Fruit fly (Drosophila melanogaster): ENCODE results near the gene fz4.

The fz4 gene

DNA sequence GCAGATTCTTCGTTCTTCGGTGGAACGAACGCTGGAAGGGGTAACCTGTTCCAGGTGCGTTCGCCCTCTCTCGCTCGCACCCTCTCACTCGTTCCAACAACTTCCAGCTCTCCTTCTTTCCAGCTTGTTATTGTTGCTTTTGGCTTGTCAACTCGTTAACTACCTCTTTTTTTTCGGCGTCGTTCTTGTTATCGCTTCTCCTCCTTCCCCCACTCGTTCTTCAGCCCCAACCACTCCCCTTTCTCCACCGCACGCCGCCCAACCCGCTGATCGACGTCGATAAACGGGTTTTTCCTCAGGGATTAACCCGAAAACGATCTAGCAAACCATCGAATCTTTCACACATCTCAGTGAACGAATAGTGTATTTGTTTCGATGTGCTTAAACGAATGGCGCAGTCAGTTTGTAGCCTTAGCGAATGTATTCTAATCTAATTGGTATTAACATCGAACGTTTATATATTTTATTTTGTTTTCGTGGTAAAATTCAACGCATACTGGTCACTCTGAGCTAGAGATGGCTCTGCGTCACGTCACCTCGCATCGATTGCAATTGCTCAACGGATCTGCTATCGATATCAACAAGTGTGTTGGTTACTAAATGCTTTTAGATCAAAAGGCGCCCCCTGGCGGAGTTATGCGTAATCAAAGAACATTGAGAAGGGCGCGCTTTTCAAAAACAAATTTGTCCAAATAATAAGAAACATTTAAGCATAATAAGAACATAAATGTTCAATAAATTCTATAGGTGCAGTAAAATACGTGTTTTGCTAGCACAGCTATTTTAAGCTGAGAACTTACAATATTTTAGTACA, at the start of gene fz4:
fz4 (minus strand) TSS at position 529 of the 814 bp plus-strand sequence.
- TF ChIP-seq noc (tag; optimal IDR thresholded peaks at IDR 0.05): peak; percentile 40

DNA sequence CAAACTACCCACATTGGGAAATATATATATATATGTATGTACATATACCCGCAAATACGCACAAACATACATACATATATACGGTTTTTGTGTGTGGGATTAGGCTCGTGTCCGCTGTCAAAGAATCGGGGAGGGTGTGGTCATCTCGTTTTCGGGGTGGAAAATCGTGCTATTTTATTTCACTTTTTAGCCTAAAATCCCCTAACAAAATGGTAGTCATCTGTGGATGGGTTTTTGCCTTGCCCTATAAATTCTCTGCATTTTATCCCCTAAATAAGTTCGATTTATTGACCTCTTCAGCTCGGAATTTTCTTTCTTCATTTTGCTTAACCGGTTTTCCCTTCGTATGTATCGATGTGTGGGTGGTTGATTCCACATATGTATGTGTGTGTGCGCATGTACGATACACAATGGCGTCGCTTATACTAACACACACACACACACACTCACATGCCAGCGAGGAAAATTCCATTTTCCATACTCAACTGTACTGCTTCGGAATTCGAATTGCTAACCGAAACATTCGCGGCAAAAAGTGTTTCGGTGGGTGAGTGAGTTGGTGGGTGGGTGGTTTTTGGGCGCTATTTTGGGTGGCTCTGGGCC, 49.2 kb upstream of the fz4 start:
- TF ChIP-seq noc (tag; optimal IDR thresholded peaks at IDR 0.05): no peak

DNA sequence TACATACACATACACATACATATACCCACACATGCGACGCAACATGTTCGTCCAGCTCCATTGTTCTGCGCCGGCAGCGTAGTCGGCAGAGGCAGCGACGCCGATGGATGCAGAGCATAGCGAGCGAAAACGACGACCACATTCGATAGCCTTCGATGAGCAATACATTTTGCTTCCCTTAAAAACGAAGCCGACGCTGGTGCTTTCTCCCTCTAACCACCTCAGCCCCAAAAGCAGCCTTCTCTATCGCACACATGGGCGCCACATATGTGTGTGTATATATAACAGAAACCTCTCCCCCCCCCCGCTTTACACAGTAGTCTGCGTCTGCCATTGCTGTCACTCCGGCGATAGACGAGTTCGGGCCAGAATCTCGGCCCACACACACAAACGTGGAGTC, 42.7 kb upstream of the fz4 start:
- no peak for TF ChIP-seq noc (tag; optimal IDR thresholded peaks at IDR 0.05)

DNA sequence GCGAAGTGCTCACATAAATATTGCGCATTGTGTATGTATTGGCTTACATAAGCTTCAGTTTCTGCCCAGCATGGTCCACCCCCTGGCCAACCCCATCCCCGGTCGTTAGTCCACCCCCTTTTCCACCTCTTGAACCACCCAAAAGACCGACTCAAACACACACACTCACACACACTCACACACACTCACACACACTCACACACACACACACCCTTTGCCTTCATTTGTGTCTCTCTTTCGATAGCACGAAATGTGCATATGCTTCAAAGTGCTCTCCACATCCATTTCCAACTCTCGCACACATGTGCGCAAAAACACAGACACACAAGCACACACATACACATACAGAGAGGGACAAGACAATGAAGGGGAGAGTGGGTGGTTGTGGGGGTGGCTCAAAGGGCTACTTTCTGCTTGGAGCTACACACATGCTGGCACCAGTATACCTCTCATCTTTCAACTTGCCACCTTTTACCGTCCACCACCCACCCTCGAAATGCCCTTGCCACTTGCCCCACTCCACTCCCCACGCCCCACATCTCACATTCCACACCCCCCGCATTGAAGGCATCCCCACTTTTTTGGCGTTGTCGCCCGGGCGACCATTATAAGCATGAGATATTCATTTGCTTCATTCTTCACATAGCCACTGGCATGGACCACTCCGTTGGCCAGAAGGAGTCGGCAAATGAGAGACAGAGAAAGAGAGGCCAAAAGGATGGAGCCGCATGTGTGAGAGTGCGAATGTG, 41.3 kb upstream of the fz4 start:
- TF ChIP-seq noc (tag; optimal IDR thresholded peaks at IDR 0.05): no peak

DNA sequence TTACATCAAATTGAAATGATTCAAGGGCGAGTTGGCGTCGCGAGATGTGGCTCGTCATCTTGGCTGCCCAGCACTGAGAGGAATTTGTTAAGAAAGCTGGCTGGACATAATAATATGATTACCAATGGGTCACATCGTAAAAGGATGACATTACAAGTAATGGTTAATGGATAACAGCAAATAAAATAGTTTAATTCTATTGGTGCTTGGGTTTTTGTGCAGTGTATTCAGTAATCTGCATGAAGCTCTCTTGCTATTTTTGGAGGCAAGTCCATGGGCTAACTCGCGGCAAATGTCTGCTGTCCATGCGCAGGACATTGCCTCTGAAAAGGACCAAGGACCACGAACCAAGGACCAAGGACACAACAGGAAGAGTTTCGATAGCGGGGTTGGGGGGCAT, 31.6 kb upstream of the fz4 start:
- TF ChIP-seq noc (tag; optimal IDR thresholded peaks at IDR 0.05): no peak

DNA sequence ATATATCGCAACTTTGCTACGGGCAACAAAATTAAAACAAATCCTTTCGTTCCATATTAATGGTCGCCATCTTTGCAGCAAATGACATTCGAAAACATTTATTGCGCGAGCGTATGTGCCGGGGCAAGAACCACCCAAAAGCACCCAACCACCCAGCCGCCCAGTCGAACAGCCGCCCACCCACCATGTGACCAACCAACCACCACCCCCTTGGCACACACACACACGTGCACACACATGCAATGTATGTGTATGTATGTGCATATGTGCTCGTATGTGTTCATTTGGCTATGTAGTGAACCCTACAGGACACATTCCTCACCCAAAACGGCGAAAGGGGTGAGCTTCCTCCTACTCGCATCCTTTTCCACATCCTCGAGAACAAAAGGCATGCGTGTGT, 29.8 kb upstream of the fz4 start:
- TF ChIP-seq noc (tag; optimal IDR thresholded peaks at IDR 0.05): no peak

DNA sequence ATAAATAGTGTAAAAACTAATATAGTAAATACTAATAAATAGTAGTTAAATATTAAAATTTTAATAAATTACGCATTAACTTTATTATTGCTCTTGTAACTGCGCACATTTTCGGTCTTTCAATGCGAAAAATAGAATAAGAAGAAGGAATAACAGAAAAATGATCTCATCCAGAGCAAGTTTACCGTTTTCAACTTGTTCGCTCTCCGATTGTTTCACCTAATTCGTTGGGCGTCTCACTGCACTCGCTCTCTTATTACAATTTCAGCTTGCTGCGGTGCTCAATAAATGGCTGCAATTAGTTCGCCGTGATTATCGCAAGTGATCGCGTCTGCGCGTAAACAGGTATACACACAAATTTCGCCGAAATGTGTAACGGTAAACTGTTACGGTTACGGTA, 27.3 kb upstream of the fz4 start, which contains the start of gene Cph:
Cph (plus strand) TSS at position 301 of the 400 bp plus-strand sequence.
- no peak for TF ChIP-seq noc (tag; optimal IDR thresholded peaks at IDR 0.05)

DNA sequence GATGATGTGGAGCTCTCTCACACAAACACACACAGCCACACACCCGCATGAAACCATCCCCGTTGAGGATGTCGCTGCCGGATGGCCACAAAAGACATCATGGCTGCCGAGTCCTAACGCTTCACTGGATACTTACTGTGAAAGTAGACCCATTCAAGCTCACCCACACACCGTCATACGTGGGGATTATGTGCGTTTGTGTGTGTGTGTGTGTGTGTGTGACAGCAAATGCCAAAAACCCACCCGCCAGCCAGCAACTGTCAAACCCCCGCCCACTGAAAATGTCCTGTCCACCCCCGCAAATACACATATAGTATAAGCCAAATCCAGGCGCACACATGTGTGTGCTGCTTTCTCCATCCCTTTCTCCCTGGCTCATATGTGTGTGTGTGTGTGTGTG, 14.4 kb upstream of the fz4 start:
- TF ChIP-seq noc (tag; optimal IDR thresholded peaks at IDR 0.05): no peak

DNA sequence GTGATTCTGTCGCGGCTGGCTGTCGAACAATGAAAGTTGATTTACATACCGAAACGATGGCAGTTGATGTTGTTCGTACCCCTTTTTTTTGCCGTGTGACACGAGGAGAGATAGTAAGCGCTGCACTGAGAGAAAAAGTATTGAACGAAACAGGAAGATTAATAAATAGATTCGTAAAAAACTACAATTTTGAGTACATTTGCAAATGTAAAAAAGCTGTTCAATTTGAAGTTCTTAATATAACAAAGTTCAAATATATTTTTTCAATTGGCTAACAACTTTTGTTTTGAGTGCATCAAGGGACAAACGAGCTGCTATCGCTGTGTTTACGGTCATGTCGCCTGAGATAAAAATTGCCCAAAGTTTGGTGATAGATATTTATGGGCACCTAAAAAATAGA, 11.9 kb upstream of the fz4 start:
- no peak for TF ChIP-seq noc (tag; optimal IDR thresholded peaks at IDR 0.05)

DNA sequence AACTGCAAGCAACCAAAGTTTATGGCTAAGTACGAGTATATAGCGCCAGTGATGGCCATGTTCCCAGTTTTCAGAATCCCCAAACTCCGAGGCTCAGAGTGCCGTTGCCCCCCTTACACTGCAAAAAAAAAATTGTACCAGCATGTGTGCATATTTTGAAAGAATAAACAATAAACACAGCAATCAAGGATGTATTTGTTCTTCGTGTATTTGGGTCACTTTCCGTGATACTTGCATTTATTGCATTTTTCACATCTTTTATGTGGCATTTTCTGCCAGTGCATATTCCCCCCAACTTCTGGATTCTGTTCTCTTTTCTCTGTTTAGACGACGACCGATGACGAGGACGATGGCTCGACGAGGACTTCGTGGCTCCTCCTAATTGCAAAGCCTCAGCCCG, 10.0 kb upstream of the fz4 start:
- no peak for TF ChIP-seq noc (tag; optimal IDR thresholded peaks at IDR 0.05)

DNA sequence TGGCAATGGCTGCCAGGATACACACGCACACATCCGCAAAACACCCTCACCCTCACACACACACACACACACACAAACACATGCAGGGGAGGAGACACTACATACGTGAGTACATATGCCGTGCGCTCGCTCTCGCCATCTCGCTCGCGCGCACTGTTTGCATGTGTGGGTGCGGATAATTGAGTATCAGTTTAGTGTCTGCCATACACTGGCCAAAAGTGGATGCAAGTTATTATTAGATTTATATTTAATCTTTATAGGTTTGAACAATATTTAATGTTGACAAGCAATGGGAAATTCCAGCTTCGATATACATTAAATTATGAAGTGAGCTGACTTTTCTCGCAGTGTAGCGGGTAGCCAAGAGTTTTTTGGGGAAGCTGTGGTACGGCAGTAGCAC, 7.6 kb upstream of the fz4 start:
- TF ChIP-seq noc (tag; optimal IDR thresholded peaks at IDR 0.05): no peak

DNA sequence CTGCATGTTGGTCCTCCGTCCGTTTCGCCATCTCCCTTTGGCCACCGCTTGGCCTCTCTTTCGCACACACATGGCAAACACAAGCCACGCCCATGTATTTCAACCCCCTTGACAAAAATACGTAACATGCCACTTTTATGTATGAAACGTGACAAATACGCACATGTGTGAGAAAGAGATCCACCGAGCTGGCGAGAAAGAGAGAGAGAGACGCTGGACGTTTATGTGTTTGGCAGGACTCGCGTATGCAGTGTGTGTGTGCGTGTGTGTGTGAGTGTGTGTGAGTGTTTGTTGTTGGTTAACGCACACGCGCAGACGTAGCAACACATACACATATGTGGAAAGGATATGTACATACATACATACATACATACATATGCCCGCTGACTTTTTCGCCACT, 769 bp upstream of the fz4 start:
- no peak for TF ChIP-seq noc (tag; optimal IDR thresholded peaks at IDR 0.05)

DNA sequence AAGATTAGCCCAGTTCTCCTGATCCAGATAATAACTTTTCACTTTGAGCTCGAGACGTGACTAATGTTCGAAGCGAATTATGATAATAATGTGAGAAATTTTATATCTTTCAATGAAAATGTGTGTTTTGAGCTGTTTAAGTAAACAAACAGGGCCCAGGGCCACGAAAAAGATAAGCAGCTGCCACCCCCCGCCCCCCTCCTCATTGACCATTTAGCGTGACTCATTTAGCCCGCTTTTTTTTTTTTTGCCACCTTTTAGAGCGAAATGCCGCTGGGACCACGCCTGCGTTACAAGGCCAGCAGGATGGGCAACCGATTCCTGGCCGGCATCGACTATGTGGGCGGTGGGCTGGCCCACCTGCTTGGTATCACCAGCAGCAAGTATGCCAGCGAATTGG, 4.6 kb downstream of the fz4 start:
- TF ChIP-seq noc (tag; optimal IDR thresholded peaks at IDR 0.05): no peak

DNA sequence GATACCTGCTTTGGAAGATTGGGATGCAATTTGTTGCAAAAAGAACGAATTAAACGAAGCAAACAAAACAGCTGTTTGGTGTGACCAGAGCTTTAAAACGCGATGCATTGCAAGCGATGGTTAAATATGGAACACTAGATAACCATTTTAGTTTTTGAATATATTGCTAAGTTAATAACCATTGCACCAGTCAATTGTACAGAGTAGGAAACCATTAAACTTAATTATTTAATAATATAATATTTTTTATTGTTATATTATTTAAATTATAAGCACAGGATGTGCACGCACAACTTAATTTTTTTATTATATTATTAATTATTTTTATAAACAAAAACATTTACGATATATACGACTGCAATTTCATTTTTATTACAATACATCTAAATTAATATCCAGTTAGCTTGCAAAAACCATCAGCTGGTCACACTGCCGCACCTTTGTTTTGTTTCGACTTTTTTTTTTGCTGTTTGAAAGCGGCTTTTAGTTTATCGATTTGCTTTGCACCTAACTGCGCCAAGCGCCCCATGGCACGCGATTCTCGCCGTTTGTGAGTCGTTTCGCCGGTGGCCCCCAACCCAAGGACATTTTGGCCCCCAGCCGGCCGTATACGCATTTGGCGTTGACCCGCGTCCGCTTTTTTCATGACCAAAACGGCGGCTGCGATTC, 5.6 kb downstream of the fz4 start, which contains the start of the genes CG4617 and CG8300:
CG4617 (minus strand) TSS at position 92 of the 669 bp plus-strand sequence.
CG8300 (plus strand) TSS at position 486 of the 669 bp plus-strand sequence.
- peak; percentile 12 for TF ChIP-seq noc (tag; optimal IDR thresholded peaks at IDR 0.05)

DNA sequence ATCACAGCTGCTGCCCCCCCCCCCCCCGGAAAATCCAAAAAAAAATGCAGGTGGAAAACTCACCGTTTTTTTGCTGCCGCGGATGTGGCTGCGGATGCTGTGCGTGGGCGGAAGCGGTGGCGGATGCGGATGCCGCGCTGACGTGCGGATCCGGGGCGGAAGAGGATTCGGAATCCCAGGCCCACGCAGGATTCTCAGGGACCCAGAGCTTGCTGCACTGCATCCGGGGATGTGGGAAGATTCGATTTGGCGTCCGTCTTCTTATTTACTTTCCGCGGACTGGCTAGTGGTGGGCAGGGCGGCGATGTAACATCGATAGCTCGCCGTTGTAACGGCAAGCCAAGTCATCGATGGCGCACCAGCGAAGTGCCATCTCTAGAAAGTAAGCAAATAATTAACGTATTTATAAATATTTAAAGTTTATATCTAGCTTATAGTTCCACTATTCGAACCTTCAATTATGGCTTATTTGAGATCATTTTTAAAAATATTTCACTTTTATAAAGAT, 8.1 kb downstream of the fz4 start, which contains the start of gene CG4615:
CG4615 (minus strand) TSS at position 288 of the 508 bp plus-strand sequence.
- TF ChIP-seq noc (tag; optimal IDR thresholded peaks at IDR 0.05): no peak
